Fruit fly (Drosophila melanogaster): Measurements from ENCODE around the gene CG18284.

Gene CG18284

dm6 chr2L:10616767-10617166 is 27.0 kb upstream of the CG18284 start (continued):
- TF ChIP-seq Oli (tag; optimal IDR thresholded peaks at IDR 0.05) (peak; percentile 77), otp (GFP tag; IDR thresholded peaks at IDR 0.05) (0 out of 3 replicates have a peak, but pooled peaks have one; percentile 63), Dp (GFP tag; optimal IDR thresholded peaks at IDR 0.05) (no peak), hth (optimal IDR thresholded peaks at IDR 0.05) (no peak), Adf1 (GFP tag; IDR thresholded peaks at IDR 0.05) (no peak), zen (tag; optimal IDR thresholded peaks at IDR 0.05) (peak; percentile 34)

DNA sequence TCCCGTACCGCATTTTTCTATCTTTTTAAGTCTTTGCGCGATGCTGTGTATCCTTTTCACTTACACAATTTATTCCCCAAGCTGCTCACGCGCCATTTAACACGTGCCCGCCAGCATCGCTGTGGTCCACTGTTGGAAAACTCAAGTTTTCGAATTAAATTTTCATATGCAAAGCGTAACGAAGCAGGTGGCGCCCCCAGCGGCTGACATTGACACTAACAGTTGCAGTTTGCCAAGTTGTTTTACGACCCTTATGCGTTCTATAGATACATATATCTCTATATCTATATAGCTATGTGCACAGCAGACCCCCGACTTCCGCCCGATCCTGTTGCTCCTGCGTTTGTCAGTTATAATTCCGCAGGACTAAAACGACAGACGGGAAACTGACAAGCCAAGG is 17.8 kb upstream of the CG18284 start:
- TF ChIP-seq Atf-2 (GFP tag; optimal IDR thresholded peaks at IDR 0.05): no peak
- TF ChIP-seq cas (GFP tag; IDR thresholded peaks at IDR 0.05): no peak
- TF ChIP-seq sug (tag; optimal IDR thresholded peaks at IDR 0.05): no peak
- no peak for TF ChIP-seq Adf1 (GFP tag; IDR thresholded peaks at IDR 0.05)
- TF ChIP-seq tap (tag; optimal IDR thresholded peaks at IDR 0.05): no peak
- peak; percentile 78 for TF ChIP-seq CTCF (GFP tag; optimal IDR thresholded peaks at IDR 0.05)
- no peak for TF ChIP-seq CG13424 (tag; optimal IDR thresholded peaks at IDR 0.05)
- peak; percentile 45 for TF ChIP-seq Ets65A (GFP tag)

DNA sequence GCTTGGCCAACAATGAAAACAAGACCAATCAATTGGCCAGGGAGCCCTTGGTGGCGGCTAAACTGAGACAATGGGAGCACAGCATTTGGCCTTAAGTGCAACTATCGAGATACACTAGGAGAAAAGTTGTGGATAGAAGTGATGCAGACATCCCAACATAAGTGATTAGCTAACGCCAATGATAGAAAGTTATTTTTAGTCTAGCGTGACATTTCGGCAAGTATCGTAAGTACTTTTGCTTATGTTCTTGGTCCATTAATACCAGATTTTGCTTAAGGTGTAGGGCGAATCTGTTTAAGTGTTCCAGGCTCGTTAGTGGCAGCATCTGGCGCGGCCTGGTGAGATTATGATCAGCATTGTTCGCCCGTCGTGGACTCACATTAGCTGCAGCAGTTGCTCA is 11.1 kb upstream of the CG18284 start:
- TF ChIP-seq CG17802 (tag; optimal IDR thresholded peaks at IDR 0.05) (no peak), CG13894 (tag; optimal IDR thresholded peaks at IDR 0.05) (no peak), peb (GFP tag; IDR thresholded peaks at IDR 0.05) (no peak)

dm6 chr2L:10638371-10638770 is 5.4 kb upstream of the CG18284 start, which contains the start of gene CG7329:
TSS of gene CG7329 (minus strand) at chr2L:10638471.
- TF ChIP-seq Ets65A (GFP tag) (peak; percentile 81), CG17328 (GFP tag; IDR thresholded peaks at IDR 0.05) (no peak)

- no peak for TF ChIP-seq sr (GFP tag; IDR thresholded peaks at IDR 0.05)
- no peak for TF ChIP-seq bowl (GFP tag; IDR thresholded peaks at IDR 0.05)
- no peak for TF ChIP-seq Ets65A (GFP tag)
- TF ChIP-seq slbo (GFP tag; IDR thresholded peaks at IDR 0.05): no peak
- no peak for TF ChIP-seq vvl (GFP tag; IDR thresholded peaks at IDR 0.05)
- TF ChIP-seq ken (GFP tag; IDR thresholded peaks at IDR 0.05): no peak
- TF ChIP-seq BtbVII (GFP tag; optimal IDR thresholded peaks at IDR 0.05): no peak
- TF ChIP-seq Gsc (GFP tag; IDR thresholded peaks at IDR 0.05): no peak
- no peak for TF ChIP-seq Stat92E (GFP tag; optimal IDR thresholded peaks at IDR 0.05)
- no peak for TF ChIP-seq CG2678 (tag; optimal IDR thresholded peaks at IDR 0.05)
- no peak for TF ChIP-seq pfk (GFP tag; optimal IDR thresholded peaks at IDR 0.05)
- no peak for TF ChIP-seq Sry-δ (GFP tag; optimal IDR thresholded peaks at IDR 0.05)
- TF ChIP-seq CG8924 (tag; optimal IDR thresholded peaks at IDR 0.05): no peak
- no peak for TF ChIP-seq CG10267 (tag; optimal IDR thresholded peaks at IDR 0.05)
- TF ChIP-seq H15 (GFP tag; IDR thresholded peaks at IDR 0.05): no peak
- no peak for TF ChIP-seq cg (GFP tag; optimal IDR thresholded peaks at IDR 0.05)
- TF ChIP-seq vnd (GFP tag; IDR thresholded peaks at IDR 0.05; ENCODE audit: partially characterized antibody): no peak
Observed at dm6 chr2L:10639631-10640030, 4.1 kb upstream of the CG18284 start, which contains the start of gene CG31872. TSS of gene CG31872 (plus strand) at chr2L:10639931.

DNA sequence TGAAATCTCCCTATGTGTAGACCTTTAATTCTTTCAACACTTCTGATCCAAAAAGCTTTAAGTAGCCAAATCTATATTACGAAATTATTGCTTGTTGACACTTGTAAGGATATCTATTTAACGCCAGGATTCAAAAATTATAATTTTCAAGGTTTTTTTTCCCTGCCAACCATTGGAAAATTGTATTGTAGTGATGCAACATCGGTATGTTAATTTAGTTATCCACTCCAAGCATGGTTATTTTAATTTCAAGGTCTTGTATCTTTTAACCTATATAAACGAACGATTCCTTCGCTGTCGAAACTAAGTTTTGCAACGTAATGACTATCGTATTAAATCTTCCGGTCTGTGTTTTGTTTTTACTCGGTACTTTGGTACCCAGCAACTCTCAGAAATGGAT is 2.3 kb downstream of the CG18284 start, which contains the start of gene CG17097:
TSS of gene CG17097 (plus strand) at position 301 of the 400 bp plus-strand sequence.
- TF ChIP-seq pros (GFP tag; optimal IDR thresholded peaks at IDR 0.05) (no peak), Meics (GFP tag; optimal IDR thresholded peaks at IDR 0.05) (no peak), tup (GFP tag; optimal IDR thresholded peaks at IDR 0.05) (no peak), ap (GFP tag; IDR thresholded peaks at IDR 0.05) (no peak), gfzf (GFP tag; optimal IDR thresholded peaks at IDR 0.05) (no peak), stc (GFP tag; IDR thresholded peaks at IDR 0.05) (no peak), ERR (GFP tag; optimal IDR thresholded peaks at IDR 0.05) (no peak), CG4424 (GFP tag; optimal IDR thresholded peaks at IDR 0.05) (no peak), CG6765 (GFP tag; optimal IDR thresholded peaks at IDR 0.05) (no peak), nerfin-1 (tag; optimal IDR thresholded peaks at IDR 0.05) (no peak), kay (GFP tag; optimal IDR thresholded peaks at IDR 0.05) (no peak), Atf6 (GFP tag; IDR thresholded peaks at IDR 0.05) (no peak), Jarid2 (GFP tag; optimal IDR thresholded peaks at IDR 0.05) (no peak)
